Fruit fly (Drosophila melanogaster): ENCODE data around the gene spn-D.

dm6 chr3R:27124588-27124987 lies 40.9 kb upstream of the spn-D start, which contains the start of gene CG6059:
- TF ChIP-seq CG17912 (GFP tag; optimal IDR thresholded peaks at IDR 0.05) (no peak), CG14667 (GFP tag; IDR thresholded peaks at IDR 0.05) (no peak), aop (GFP tag; IDR thresholded peaks at IDR 0.05) (no peak), CG7839 (tag; optimal IDR thresholded peaks at IDR 0.05) (no peak), CG12299 (tag; optimal IDR thresholded peaks at IDR 0.05) (no peak), CG17385 (GFP tag; optimal IDR thresholded peaks at IDR 0.05) (no peak), dm (GFP tag; optimal IDR thresholded peaks at IDR 0.05) (no peak), CG2202 (tag; optimal IDR thresholded peaks at IDR 0.05) (no peak), Bgb (GFP tag; IDR thresholded peaks at IDR 0.05; ENCODE audit: partially characterized antibody) (no peak), CG8290 (GFP tag; optimal IDR thresholded peaks at IDR 0.05) (no peak), CG8290 (tag; optimal IDR thresholded peaks at IDR 0.05) (no peak), CkIIα-i1 (GFP tag; IDR thresholded peaks at IDR 0.05) (no peak), Sin3A (optimal IDR thresholded peaks at IDR 0.05) (no peak), crp (GFP tag; optimal IDR thresholded peaks at IDR 0.05) (no peak), Atf3 (GFP tag; optimal IDR thresholded peaks at IDR 0.05) (no peak)

All from whole organism, embryonic.